ENCODE assay signal across 5 worm cellular contexts in the genomic region with DNA sequence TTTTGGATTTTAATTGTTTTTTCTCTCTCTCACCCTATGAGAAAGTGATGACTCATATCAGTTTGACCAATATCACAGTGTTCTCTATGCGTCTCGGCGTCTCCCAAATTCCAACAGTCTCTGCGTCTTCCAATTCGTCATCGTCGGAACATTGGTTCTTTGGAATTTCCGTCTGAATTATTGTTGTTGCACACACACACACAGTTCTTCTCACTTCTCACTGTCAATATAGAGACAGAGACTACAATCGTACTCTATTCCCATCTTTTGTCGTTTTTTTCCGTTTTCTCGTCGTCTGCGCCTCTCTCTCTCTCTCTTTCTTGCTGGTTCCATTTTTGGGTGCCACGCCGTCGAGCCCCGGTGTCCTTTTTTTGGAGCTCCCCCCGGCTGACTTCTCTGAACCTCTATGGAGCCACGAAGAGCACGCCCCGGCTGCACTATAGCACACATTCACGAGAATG.
TF ChIP-seq lines count a peak whose summit lies in the region.

No protein-coding gene starts in this region.

TF ChIP-seq in whole organism, L1 larva, 84 proteins besides CTCF, POLR2A, EP300 and RAD21:
- TF ChIP-seq efl-1 (optimal IDR thresholded peaks at IDR 0.05; lab: Kevin White, UChicago) (no peak), efl-1 (GFP tag; optimal IDR thresholded peaks at IDR 0.05 in 1 of 2; lab: Kevin White, UChicago) (peak in 1 of 2 experiments; percentile 58), lin-14 (GFP tag; optimal IDR thresholded peaks at IDR 0.05; lab: Kevin White, UChicago) (peak; percentile 63), nhr-84 (tag; optimal IDR thresholded peaks at IDR 0.05; lab: Kevin White, UChicago) (no peak)

TF ChIP-seq in whole organism, L2 larva, 48 proteins besides CTCF, POLR2A, EP300 and RAD21 (continues in another document):
- TF ChIP-seq nhr-10 (tag; optimal IDR thresholded peaks at IDR 0.05; lab: Kevin White, UChicago) (no peak), ztf-4 (tag; optimal IDR thresholded peaks at IDR 0.05; lab: Kevin White, UChicago) (no peak), nhr-12 (tag; optimal IDR thresholded peaks at IDR 0.05; lab: Kevin White, UChicago) (no peak), Y55F3AM.14 (GFP tag; optimal IDR thresholded peaks at IDR 0.05; lab: Kevin White, UChicago) (no peak), nhr-129 (tag; optimal IDR thresholded peaks at IDR 0.05; lab: Kevin White, UChicago) (peak; percentile 20), unc-55 (GFP tag; optimal IDR thresholded peaks at IDR 0.05; lab: Kevin White, UChicago) (peak; percentile 4), ceh-82 (tag; optimal IDR thresholded peaks at IDR 0.05; lab: Kevin White, UChicago) (no peak), lin-11 (tag; optimal IDR thresholded peaks at IDR 0.05; lab: Kevin White, UChicago) (no peak), F13H6.1 (tag; optimal IDR thresholded peaks at IDR 0.05; lab: Kevin White, UChicago) (peak; percentile 21), skn-1 (tag; optimal IDR thresholded peaks at IDR 0.05; lab: Kevin White, UChicago) (no peak), nhr-237 (tag; optimal IDR thresholded peaks at IDR 0.05; lab: Kevin White, UChicago) (no peak), nhr-23 (tag; optimal IDR thresholded peaks at IDR 0.05; lab: Kevin White, UChicago) (no peak), nhr-6 (tag; optimal IDR thresholded peaks at IDR 0.05; lab: Kevin White, UChicago) (no peak), egl-27 (tag; optimal IDR thresholded peaks at IDR 0.05; lab: Kevin White, UChicago) (no peak), mbf-1 (tag; optimal IDR thresholded peaks at IDR 0.05; lab: Kevin White, UChicago) (no peak), dmd-4 (tag; optimal IDR thresholded peaks at IDR 0.05; lab: Kevin White, UChicago) (no peak), nhr-11 (tag; optimal IDR thresholded peaks at IDR 0.05; lab: Kevin White, UChicago) (no peak), fos-1 (tag; optimal IDR thresholded peaks at IDR 0.05; lab: Kevin White, UChicago) (peak; percentile 93), ama-1 (optimal IDR thresholded peaks at IDR 0.05; lab: Kevin White, UChicago) (no peak), aly-2 (tag; optimal IDR thresholded peaks at IDR 0.05; lab: Kevin White, UChicago) (no peak), crh-2 (tag; optimal IDR thresholded peaks at IDR 0.05; lab: Kevin White, UChicago) (peak; percentile 7), nhr-25 (tag; optimal IDR thresholded peaks at IDR 0.05; lab: Kevin White, UChicago) (no peak)

TF ChIP-seq in whole organism, L3 larva, 47 proteins besides CTCF, POLR2A, EP300 and RAD21 (continues in another document):
- TF ChIP-seq nhr-43 (tag; optimal IDR thresholded peaks at IDR 0.05; lab: Kevin White, UChicago; ENCODE audit: poor library complexity, severe bottlenecking) (no peak), elt-3 (tag; optimal IDR thresholded peaks at IDR 0.05; lab: Kevin White, UChicago) (no peak), egl-27 (tag; optimal IDR thresholded peaks at IDR 0.05; lab: Kevin White, UChicago) (no peak), lsy-12 (tag; optimal IDR thresholded peaks at IDR 0.05; lab: Kevin White, UChicago) (no peak), ceh-28 (tag; optimal IDR thresholded peaks at IDR 0.05; lab: Kevin White, UChicago) (no peak), skn-1 (tag; optimal IDR thresholded peaks at IDR 0.05; lab: Kevin White, UChicago) (no peak), zag-1 (tag; optimal IDR thresholded peaks at IDR 0.05; lab: Kevin White, UChicago) (no peak), mml-1 (tag; optimal IDR thresholded peaks at IDR 0.05; lab: Kevin White, UChicago) (no peak), nhr-11 (tag; optimal IDR thresholded peaks at IDR 0.05; lab: Kevin White, UChicago) (no peak), ztf-4 (tag; optimal IDR thresholded peaks at IDR 0.05; lab: Kevin White, UChicago) (no peak), ceh-82 (tag; optimal IDR thresholded peaks at IDR 0.05; lab: Kevin White, UChicago) (no peak), aly-2 (tag; optimal IDR thresholded peaks at IDR 0.05; lab: Kevin White, UChicago) (no peak), mdl-1 (tag; optimal IDR thresholded peaks at IDR 0.05; lab: Kevin White, UChicago) (no peak), jun-1 (tag; optimal IDR thresholded peaks at IDR 0.05; lab: Kevin White, UChicago) (peak; percentile 80), nfya-1 (tag; optimal IDR thresholded peaks at IDR 0.05; lab: Kevin White, UChicago; ENCODE audit: insufficient read depth) (peak; percentile 29), nhr-28 (tag; optimal IDR thresholded peaks at IDR 0.05; lab: Kevin White, UChicago) (no peak), nhr-23 (tag; optimal IDR thresholded peaks at IDR 0.05; lab: Kevin White, UChicago) (peak; percentile 16), fkh-10 (GFP tag; optimal IDR thresholded peaks at IDR 0.05; lab: Kevin White, UChicago) (no peak), hmg-11 (tag; optimal IDR thresholded peaks at IDR 0.05; lab: Kevin White, UChicago) (peak; percentile 55), lin-15B (tag; optimal IDR thresholded peaks at IDR 0.05; lab: Kevin White, UChicago) (no peak), unc-62 (GFP tag; optimal IDR thresholded peaks at IDR 0.05; lab: Kevin White, UChicago) (no peak), nhr-67 (tag; optimal IDR thresholded peaks at IDR 0.05; lab: Kevin White, UChicago) (no peak)

TF ChIP-seq in whole organism, L4 larva, 104 proteins besides CTCF, POLR2A, EP300 and RAD21 (continues in another document):
- TF ChIP-seq php-3 (GFP tag; IDR thresholded peaks at IDR 0.05; lab: Robert Waterston, UW) (no peak), zag-1 (tag; optimal IDR thresholded peaks at IDR 0.05; lab: Kevin White, UChicago) (no peak), aly-2 (tag; optimal IDR thresholded peaks at IDR 0.05; lab: Kevin White, UChicago) (no peak), cey-2 (tag; optimal IDR thresholded peaks at IDR 0.05; lab: Kevin White, UChicago; ENCODE audit: borderline replicate concordance, insufficient read depth) (no peak), daf-19 (GFP tag; conservative IDR thresholded peaks at IDR 0.05; lab: Robert Waterston, UW) (no peak), T20F7.1 (GFP tag; optimal IDR thresholded peaks at IDR 0.05; lab: Kevin White, UChicago) (no peak), R02D3.7 (tag; optimal IDR thresholded peaks at IDR 0.05; lab: Kevin White, UChicago) (no peak), sdz-12 (GFP tag; optimal IDR thresholded peaks at IDR 0.05; lab: Kevin White, UChicago) (no peak), zfp-2 (tag; optimal IDR thresholded peaks at IDR 0.05; lab: Kevin White, UChicago) (no peak), aha-1 (tag; lab: Kevin White, UChicago) (peak; percentile 97), vab-7 (GFP tag; IDR thresholded peaks at IDR 0.05; lab: Robert Waterston, UW) (no peak), nhr-77 (tag; optimal IDR thresholded peaks at IDR 0.05; lab: Kevin White, UChicago) (peak; percentile 55), rbr-2 (tag; optimal IDR thresholded peaks at IDR 0.05; lab: Kevin White, UChicago) (peak; percentile 20), mxl-3 (GFP tag; optimal IDR thresholded peaks at IDR 0.05; lab: Kevin White, UChicago) (no peak), pqm-1 (tag; optimal IDR thresholded peaks at IDR 0.05; lab: Kevin White, UChicago) (peak; percentile 44), dve-1 (tag; optimal IDR thresholded peaks at IDR 0.05; lab: Kevin White, UChicago; ENCODE audit: insufficient read depth) (peak; percentile 80), jun-1 (tag; optimal IDR thresholded peaks at IDR 0.05; lab: Kevin White, UChicago) (peak; percentile 63), zfp-3 (GFP tag; conservative IDR thresholded peaks at IDR 0.05; lab: Robert Waterston, UW) (no peak), Y5F2A.4 (GFP tag; optimal IDR thresholded peaks at IDR 0.05; lab: Kevin White, UChicago) (no peak), daf-12 (tag; optimal IDR thresholded peaks at IDR 0.05; lab: Kevin White, UChicago) (no peak), nhr-11 (tag; optimal IDR thresholded peaks at IDR 0.05; lab: Kevin White, UChicago) (no peak), madf-9 (GFP tag; conservative IDR thresholded peaks at IDR 0.05; lab: Robert Waterston, UW) (no peak), dmd-9 (GFP tag; IDR thresholded peaks at IDR 0.05; lab: Robert Waterston, UW) (no peak), F10B5.3 (tag; optimal IDR thresholded peaks at IDR 0.05; lab: Kevin White, UChicago) (no peak)

TF ChIP-seq in whole organism, young adult, 124 proteins besides CTCF, POLR2A, EP300 and RAD21:
- TF ChIP-seq tbp1 (GFP tag; optimal IDR thresholded peaks at IDR 0.05; lab: Kevin White, UChicago) (peak; percentile 13), cebp-1 (GFP tag; IDR thresholded peaks at IDR 0.05; lab: Robert Waterston, UW) (peak; percentile 11; the same call in 1 of the 2 replicates), cebp-1 (tag; optimal IDR thresholded peaks at IDR 0.05; lab: Kevin White, UChicago) (peak; percentile 29), attf-5 (GFP tag; optimal IDR thresholded peaks at IDR 0.05; lab: Kevin White, UChicago) (peak; percentile 39), zfh-2 (GFP tag; conservative IDR thresholded peaks at IDR 0.05; lab: Robert Waterston, UW) (peak; percentile 90), ceh-27 (GFP tag; optimal IDR thresholded peaks at IDR 0.05; lab: Kevin White, UChicago) (no peak), lin-40 (tag; optimal IDR thresholded peaks at IDR 0.05; lab: Kevin White, UChicago) (peak; percentile 32), nhr-80 (tag; optimal IDR thresholded peaks at IDR 0.05; lab: Kevin White, UChicago) (peak; percentile 34), dox-1 (GFP tag; IDR thresholded peaks at IDR 0.05; lab: Robert Waterston, UW) (peak; percentile 21; the same call in 1 of the 2 replicates), hmg-1.2 (GFP tag; IDR thresholded peaks at IDR 0.05; lab: Robert Waterston, UW) (peak; percentile 77; the same call in 1 of the 2 replicates), tlf-1 (GFP tag; optimal IDR thresholded peaks at IDR 0.05; lab: Kevin White, UChicago) (no peak), attf-3 (GFP tag; conservative IDR thresholded peaks at IDR 0.05; lab: Robert Waterston, UW) (no peak), snpc-1.1 (tag; optimal IDR thresholded peaks at IDR 0.05; lab: Kevin White, UChicago; ENCODE audit: insufficient read depth) (no peak), B0261.1 (tag; optimal IDR thresholded peaks at IDR 0.05; lab: Kevin White, UChicago) (no peak), pha-4 (tag; optimal IDR thresholded peaks at IDR 0.05; lab: Kevin White, UChicago) (peak; percentile 35)
